Fruit fly (Drosophila melanogaster) whole organism, embryonic: Measurements from ENCODE around the gene CG3630.

Source experiments
- BEAF-32 ChIP-seq: fragments of 200-800 bp; sonication (Bioruptor generic); optimal IDR thresholded peaks from 3 replicates; lab custom pipeline; 2017; ENCODE audit warnings: missing biosample characterization, missing genetic modification characterization, mild to moderate bottlenecking, moderate library complexity, missing genetic modification reagents
- CG10267 ChIP-seq: fragments of 200-800 bp; sonication (Bioruptor generic); optimal IDR thresholded peaks from 2 replicates; lab custom pipeline; 2018; ENCODE audit warnings: missing biosample characterization, mild to moderate bottlenecking, missing genetic modification characterization, moderate library complexity
- CG10274 ChIP-seq: fragments of 200-800 bp; sonication (Bioruptor generic); optimal IDR thresholded peaks from 3 replicates; lab custom pipeline; 2017; ENCODE audit warnings: missing biosample characterization, mild to moderate bottlenecking, missing genetic modification characterization
- CG11560 ChIP-seq: fragments of 200-800 bp; sonication (Bioruptor generic); IDR thresholded peaks from 3 replicates; pipeline ENCODE4 v1.3.6; 2022; ENCODE audit warnings: missing biosample characterization, missing genetic modification characterization
- CG11723 ChIP-seq: fragments of 200-800 bp; sonication (Bioruptor generic); optimal IDR thresholded peaks from 2 replicates; lab custom pipeline; 2017; ENCODE audit warnings: missing biosample characterization, mild to moderate bottlenecking, missing genetic modification characterization
- CG14860 ChIP-seq: fragments of 200-800 bp; sonication (Bioruptor generic); IDR thresholded peaks from 3 replicates; pipeline ENCODE4 v1.3.6; 2022; ENCODE audit warnings: missing biosample characterization, missing genetic modification characterization; ENCODE audit not compliant: partially characterized antibody
- CG1602 ChIP-seq: fragments of 200-800 bp; sonication (Bioruptor generic); optimal IDR thresholded peaks from 3 replicates; lab custom pipeline; 2016; ENCODE audit warnings: missing biosample characterization, missing genetic modification characterization
- CG17829 ChIP-seq: fragments of 200-800 bp; optimal IDR thresholded peaks from 2 replicates; lab custom pipeline; 2019; ENCODE audit warnings: missing biosample characterization, mild to moderate bottlenecking, missing genetic modification characterization, moderate library complexity
- CG2678 ChIP-seq: fragments of 200-800 bp; sonication (Bioruptor generic); optimal IDR thresholded peaks from 3 replicates; lab custom pipeline; 2019; ENCODE audit warnings: missing biosample characterization, mild to moderate bottlenecking, missing genetic modification characterization, moderate library complexity
- CG30020 ChIP-seq: fragments of 200-800 bp; optimal IDR thresholded peaks from 2 replicates; lab custom pipeline; 2019; ENCODE audit warnings: missing biosample characterization, mild to moderate bottlenecking, missing genetic modification characterization, moderate library complexity
- CG32532 ChIP-seq: fragments of 200-800 bp; sonication (Bioruptor generic); IDR thresholded peaks from 2 replicates; pipeline ENCODE4 v1.3.6; 2022; ENCODE audit warnings: missing biosample characterization, missing genetic modification characterization
- CG43689 ChIP-seq: fragments of 200-800 bp; sonication (Bioruptor generic); IDR thresholded peaks from 2 replicates; pipeline ENCODE4 v1.3.6; 2022; ENCODE audit warnings: missing biosample characterization, missing genetic modification characterization
- CG4707 ChIP-seq: fragments of 200-800 bp; sonication (Bioruptor generic); optimal IDR thresholded peaks from 2 replicates; lab custom pipeline; 2018; ENCODE audit warnings: missing biosample characterization, mild to moderate bottlenecking, missing genetic modification characterization, moderate library complexity
- CG7271 ChIP-seq: fragments of 200-800 bp; sonication (Bioruptor generic); optimal IDR thresholded peaks from 2 replicates; lab custom pipeline; 2018; ENCODE audit warnings: missing biosample characterization, mild to moderate bottlenecking, missing genetic modification characterization, moderate library complexity
- CG7556 ChIP-seq: fragments of 200-800 bp; sonication (Bioruptor generic); optimal IDR thresholded peaks from 2 replicates; lab custom pipeline; 2017; ENCODE audit warnings: missing biosample characterization, mild to moderate bottlenecking, missing genetic modification characterization
- CG7786 ChIP-seq: fragments of 200-800 bp; sonication (Bioruptor generic); optimal IDR thresholded peaks from 2 replicates; lab custom pipeline; 2016; ENCODE audit warnings: missing biosample characterization, missing genetic modification characterization
- CG7928 ChIP-seq: fragments of 200-800 bp; sonication (Bioruptor generic); optimal IDR thresholded peaks from 2 replicates; lab custom pipeline; 2017; ENCODE audit warnings: missing biosample characterization, mild to moderate bottlenecking, missing genetic modification characterization
- CG9797 ChIP-seq: fragments of 200-800 bp; sonication (Bioruptor generic); optimal IDR thresholded peaks from 3 replicates; lab custom pipeline; 2018; ENCODE audit warnings: missing biosample characterization, mild to moderate bottlenecking, missing genetic modification characterization
- Camta ChIP-seq: fragments of 200-800 bp; sonication (Bioruptor generic); optimal IDR thresholded peaks from 2 replicates; lab custom pipeline; 2016; ENCODE audit warnings: missing biosample characterization, missing genetic modification characterization
- E2f1 ChIP-seq: fragments of 200-800 bp; sonication (Bioruptor generic); IDR thresholded peaks from 2 replicates; pipeline ENCODE4 v1.3.6; 2022; ENCODE audit warnings: missing biosample characterization, missing genetic modification characterization
- Fer3 ChIP-seq: fragments of 200-800 bp; sonication (Bioruptor generic); optimal IDR thresholded peaks from 2 replicates; lab custom pipeline; 2018; ENCODE audit warnings: missing biosample characterization, mild to moderate bottlenecking, missing genetic modification characterization, moderate library complexity
- Gug ChIP-seq: fragments of 200-800 bp; sonication (Bioruptor generic); IDR thresholded peaks from 4 replicates; pipeline ENCODE4 v1.3.6; 2022; ENCODE audit warnings: missing biosample characterization, missing genetic modification characterization
- HLH54F ChIP-seq: fragments of 200-800 bp; sonication (Bioruptor generic); optimal IDR thresholded peaks from 3 replicates; lab custom pipeline; 2016; ENCODE audit warnings: missing biosample characterization, missing genetic modification characterization
- HLHmδ ChIP-seq: fragments of 200-800 bp; sonication (Bioruptor generic); optimal IDR thresholded peaks from 2 replicates; lab custom pipeline; 2018; ENCODE audit warnings: missing biosample characterization, mild to moderate bottlenecking, missing genetic modification characterization, moderate library complexity
- Hr78 ChIP-seq, 2 experiments: fragments of 200-800 bp in 1 of 2; fragments of >200 bp in 1 of 2; sonication (Bioruptor generic) in 1 of 2; optimal IDR thresholded peaks; 2 replicates each; lab custom pipeline; 2017 to 2019; ENCODE audit warnings: missing biosample characterization in 2 of 2, missing genetic modification characterization in 2 of 2, mild to moderate bottlenecking in 1 of 2, moderate library complexity in 1 of 2
- Taf1 ChIP-seq: fragments of 200-800 bp; sonication (Bioruptor generic); IDR thresholded peaks from 2 replicates; pipeline ENCODE4 v1.3.6; 2022; ENCODE audit warnings: missing biosample characterization, missing genetic modification characterization
- ab ChIP-seq: fragments of 200-800 bp; sonication (Bioruptor generic); optimal IDR thresholded peaks from 2 replicates; lab custom pipeline; 2016; ENCODE audit warnings: missing biosample characterization, missing genetic modification characterization
- bowl ChIP-seq: fragments of 200-800 bp; sonication (Bioruptor generic); IDR thresholded peaks from 2 replicates; pipeline ENCODE4 v1.3.6; 2022; ENCODE audit warnings: missing biosample characterization, missing genetic modification characterization
- ci ChIP-seq: fragments of 200-800 bp; sonication (Bioruptor generic); IDR thresholded peaks from 3 replicates; pipeline ENCODE4 v1.3.6; 2022; ENCODE audit warnings: missing biosample characterization, missing genetic modification characterization
- disco-r ChIP-seq: fragments of 200-800 bp; sonication (Bioruptor generic); optimal IDR thresholded peaks from 2 replicates; lab custom pipeline; 2016; ENCODE audit warnings: missing biosample characterization, missing genetic modification characterization
- dpn ChIP-seq, 2 experiments: fragments of 200-800 bp; sonication (Bioruptor generic); optimal IDR thresholded peaks; 3 replicates each; lab custom pipeline; 2016; ENCODE audit warnings: missing biosample characterization in 2 of 2, missing genetic modification characterization in 2 of 2
- en ChIP-seq: fragments of 200-800 bp; sonication (Bioruptor generic); optimal IDR thresholded peaks from 2 replicates; lab custom pipeline; 2016; ENCODE audit warnings: missing biosample characterization, missing genetic modification characterization
- eve ChIP-seq, 2 experiments: fragments of >200 bp; optimal IDR thresholded peaks; 2 replicates each; lab custom pipeline; 2017; ENCODE audit warnings: missing biosample characterization in 2 of 2, missing genetic modification characterization in 2 of 2
- gsb ChIP-seq: fragments of 200-800 bp; sonication (Bioruptor generic); IDR thresholded peaks from 2 replicates; pipeline ENCODE4 v1.3.6; 2022; ENCODE audit warnings: missing biosample characterization, missing genetic modification characterization
- insv ChIP-seq, 2 experiments: fragments of 200-800 bp; sonication (Bioruptor generic); optimal IDR thresholded peaks; 3 replicates each; lab custom pipeline; 2016 to 2018; ENCODE audit warnings: missing biosample characterization in 2 of 2, missing genetic modification characterization in 2 of 2
- jing ChIP-seq: fragments of 200-800 bp; sonication (Bioruptor generic); optimal IDR thresholded peaks from 2 replicates; lab custom pipeline; 2018; ENCODE audit warnings: missing biosample characterization, mild to moderate bottlenecking, missing genetic modification characterization
- kay ChIP-seq: fragments of 200-800 bp; sonication (Bioruptor generic); optimal IDR thresholded peaks from 2 replicates; lab custom pipeline; 2016; ENCODE audit warnings: missing biosample characterization, missing genetic modification characterization
- lmd ChIP-seq: fragments of 200-800 bp; sonication (Bioruptor generic); IDR thresholded peaks from 2 replicates; pipeline ENCODE4 v1.3.6; 2022; ENCODE audit warnings: missing biosample characterization, missing genetic modification characterization
- org-1 ChIP-seq: fragments of 200-800 bp; sonication (Bioruptor generic); optimal IDR thresholded peaks from 2 replicates; lab custom pipeline; 2017; ENCODE audit warnings: missing biosample characterization, missing genetic modification characterization
- phol ChIP-seq: fragments of 200-800 bp; sonication (Bioruptor generic); optimal IDR thresholded peaks from 3 replicates; lab custom pipeline; 2018; ENCODE audit warnings: missing biosample characterization, mild to moderate bottlenecking, missing genetic modification characterization, moderate library complexity
- ranshi ChIP-seq: fragments of 200-800 bp; sonication (Bioruptor generic); IDR thresholded peaks from 2 replicates; pipeline ENCODE4 v1.3.6; 2022; ENCODE audit warnings: missing biosample characterization, missing genetic modification characterization
- scrt ChIP-seq: fragments of 200-800 bp; sonication (Bioruptor generic); optimal IDR thresholded peaks from 2 replicates; lab custom pipeline; 2018; ENCODE audit warnings: missing biosample characterization, mild to moderate bottlenecking, missing genetic modification characterization, moderate library complexity
- sens-2 ChIP-seq: fragments of 200-800 bp; sonication (Bioruptor generic); IDR thresholded peaks from 2 replicates; pipeline ENCODE4 v1.3.6; 2022; ENCODE audit warnings: missing biosample characterization, missing genetic modification characterization
- sqz ChIP-seq: fragments of 200-800 bp; sonication (Bioruptor generic); optimal IDR thresholded peaks from 3 replicates; lab custom pipeline; 2018; ENCODE audit warnings: missing biosample characterization, mild to moderate bottlenecking, missing genetic modification characterization
- sr ChIP-seq: fragments of 200-800 bp; sonication (Bioruptor generic); IDR thresholded peaks from 3 replicates; pipeline ENCODE4 v1.3.6; 2022; ENCODE audit warnings: missing biosample characterization, missing genetic modification characterization
- sug ChIP-seq: fragments of 200-800 bp; optimal IDR thresholded peaks from 2 replicates; lab custom pipeline; 2019; ENCODE audit warnings: missing biosample characterization, mild to moderate bottlenecking, missing genetic modification characterization, moderate library complexity
- ttk ChIP-seq: fragments of 200-800 bp; sonication (Bioruptor generic); IDR thresholded peaks from 2 replicates; pipeline ENCODE4 v2.1.2; 2022; ENCODE audit warnings: missing biosample characterization, missing genetic modification characterization

CG3630 gene

dm6 chrX:2121716-2122601 is 40.0 kb upstream of the CG3630 start (continued):
- TF ChIP-seq kay (no peak), CG30020 (tag; lab: Kevin White, UChicago) (no peak), phol (tag; lab: Kevin White, UChicago) (peak; percentile 58), CG4707 (GFP tag; lab: Kevin White, UChicago) (no peak), E2f1 (GFP tag; lab: Robert Waterston, UW) (no peak), Fer3 (no peak), sens-2 (GFP tag; lab: Robert Waterston, UW) (no peak), CG10274 (no peak), ab (GFP tag; lab: Kevin White, UChicago) (no peak), Gug (GFP tag; lab: Robert Waterston, UW) (no peak), CG14860 (no peak), sqz (GFP tag; lab: Kevin White, UChicago) (no peak), CG7928 (GFP tag; lab: Kevin White, UChicago) (no peak), scrt (GFP tag; lab: Kevin White, UChicago) (no peak), bowl (no peak), org-1 (GFP tag; lab: Kevin White, UChicago) (peak; percentile 11), sug (tag; lab: Kevin White, UChicago) (no peak)
- TF ChIP-seq, all 482 proteins: peak for 121

- TF ChIP-seq CG7271 (tag; lab: Kevin White, UChicago), result no peak
- peak; percentile 46 for TF ChIP-seq CG17829 (tag; lab: Kevin White, UChicago)
- TF ChIP-seq ranshi (GFP tag; lab: Robert Waterston, UW), result no peak
- TF ChIP-seq jing (GFP tag; lab: Kevin White, UChicago), result no peak
- peak; percentile 62; the same call in 1 of the 3 replicates for TF ChIP-seq ci (GFP tag; lab: Robert Waterston, UW)
- no peak for TF ChIP-seq CG43689 (GFP tag; lab: Robert Waterston, UW)
- TF ChIP-seq sr (GFP tag; lab: Robert Waterston, UW), result no peak
- no peak for TF ChIP-seq BEAF-32 (GFP tag; lab: Kevin White, UChicago)
- peak; percentile 46; the same call in 1 of the 2 replicates for TF ChIP-seq lmd (GFP tag; lab: Robert Waterston, UW)
- peak; percentile 26 for TF ChIP-seq ttk (GFP tag; lab: Robert Waterston, UW)
- TF ChIP-seq en (GFP tag; lab: Kevin White, UChicago), result no peak
- TF ChIP-seq CG2678 (tag; lab: Kevin White, UChicago), result peak; percentile 66
- peak; percentile 33; the same call in 1 of the 2 replicates for TF ChIP-seq CG32532 (GFP tag; lab: Robert Waterston, UW)
- peak in 1 of 2 experiments; percentile 15 for TF ChIP-seq Hr78 (GFP tag; optimal IDR thresholded peaks at IDR 0.05; lab: Kevin White, UChicago)
- TF ChIP-seq CG1602 (GFP tag; lab: Kevin White, UChicago), result peak; percentile 22
- TF ChIP-seq HLH54F (GFP tag; lab: Kevin White, UChicago), result no peak
- no peak for TF ChIP-seq Taf1
- no peak for TF ChIP-seq eve (GFP tag; optimal IDR thresholded peaks at IDR 0.05; lab: Kevin White, UChicago)
- no peak for TF ChIP-seq CG11560 (tag; lab: Robert Waterston, UW)
- peak; percentile 64 for TF ChIP-seq CG7556 (GFP tag; lab: Kevin White, UChicago)
- no peak for TF ChIP-seq Camta (GFP tag; lab: Kevin White, UChicago)
- no peak for TF ChIP-seq CG9797 (GFP tag; lab: Kevin White, UChicago)
- TF ChIP-seq CG7786, result no peak
- peak in 1 of 2 experiments; percentile 7 for TF ChIP-seq dpn (GFP tag; optimal IDR thresholded peaks at IDR 0.05; lab: Kevin White, UChicago)
- TF ChIP-seq gsb (GFP tag; lab: Robert Waterston, UW), result no peak
- peak; percentile 55 for TF ChIP-seq CG11723
- TF ChIP-seq CG10267 (tag; lab: Kevin White, UChicago), result peak; percentile 54
- TF ChIP-seq insv (GFP tag; optimal IDR thresholded peaks at IDR 0.05; lab: Kevin White, UChicago), result peak in 1 of 2 experiments; percentile 17
- no peak for TF ChIP-seq disco-r
- TF ChIP-seq HLHmδ (GFP tag; lab: Kevin White, UChicago), result peak; percentile 38
These were observed 38.7 kb upstream of the CG3630 start, which contains the start of gene ph-d for dm6 chrX:2123013-2123964. Gene ph-d (minus strand): TSS chrX:2123286.
